Worm (Caenorhabditis elegans): ENCODE data around the gene bath-27.

Gene bath-27

DNA sequence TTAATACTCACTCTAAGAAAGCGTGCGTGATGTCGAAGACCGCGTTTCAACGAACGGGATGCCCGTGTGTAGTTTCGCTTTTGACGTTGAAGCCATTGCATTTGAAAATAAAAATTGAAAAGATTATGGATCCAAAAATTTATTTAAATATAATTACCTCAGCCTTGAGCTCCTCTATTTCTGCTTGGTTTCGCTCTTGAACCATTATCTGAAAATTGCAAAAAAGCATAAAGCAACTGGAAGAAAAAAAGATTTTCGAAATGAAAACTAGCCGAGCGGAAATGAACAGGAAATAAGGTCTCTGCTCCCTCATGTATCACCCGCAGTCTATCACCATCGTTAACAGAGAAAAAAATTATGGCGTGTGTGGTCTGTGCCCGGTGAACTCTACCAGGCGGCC, 8.2 kb downstream of the bath-27 start, which contains the start of gene Y49F6C.6:
Y49F6C.6 (minus strand) TSS at position 101 of the 400 bp plus-strand sequence.
- TF ChIP-seq hlh-17 (GFP tag; optimal IDR thresholded peaks at IDR 0.05; ENCODE audit: borderline replicate concordance) (no peak), tbx-2 (tag; optimal IDR thresholded peaks at IDR 0.05) (no peak), ztf-11 (tag; optimal IDR thresholded peaks at IDR 0.05) (no peak), pax-3 (tag; optimal IDR thresholded peaks at IDR 0.05) (no peak), vab-15 (tag; optimal IDR thresholded peaks at IDR 0.05) (no peak), ama-1 (optimal IDR thresholded peaks at IDR 0.05) (no peak), fkh-4 (tag; optimal IDR thresholded peaks at IDR 0.05; ENCODE audit: borderline replicate concordance) (no peak), dsc-1 (tag; optimal IDR thresholded peaks at IDR 0.05) (no peak), irx-1 (tag; optimal IDR thresholded peaks at IDR 0.05) (no peak), ceh-82 (tag; optimal IDR thresholded peaks at IDR 0.05) (no peak), pag-3 (tag; optimal IDR thresholded peaks at IDR 0.05; ENCODE audit: borderline replicate concordance, insufficient read depth) (no peak), egl-13 (tag; optimal IDR thresholded peaks at IDR 0.05) (no peak), Y116A8C.19 (tag; optimal IDR thresholded peaks at IDR 0.05; ENCODE audit: borderline replicate concordance) (no peak)

ce11 chrII:3368097-3368496, 9.2 kb downstream of the bath-27 start, which contains the start of gene Y49F6C.7:
Y49F6C.7 (minus strand) TSS chrII:3368197.
- TF ChIP-seq sptf-1 (tag; optimal IDR thresholded peaks at IDR 0.05) (no peak), nhr-71 (tag; optimal IDR thresholded peaks at IDR 0.05) (no peak), skn-1 (tag; optimal IDR thresholded peaks at IDR 0.05) (no peak), zag-1 (tag; optimal IDR thresholded peaks at IDR 0.05) (no peak), lin-15B (tag; optimal IDR thresholded peaks at IDR 0.05) (no peak), ztf-11 (tag; optimal IDR thresholded peaks at IDR 0.05) (no peak), ceh-63 (GFP tag; optimal IDR thresholded peaks at IDR 0.05) (no peak), Y116A8C.19 (tag; optimal IDR thresholded peaks at IDR 0.05; ENCODE audit: borderline replicate concordance) (no peak), xbp-1 (tag; optimal IDR thresholded peaks at IDR 0.05) (no peak), swsn-7 (tag; optimal IDR thresholded peaks at IDR 0.05) (no peak), jun-1 (tag; optimal IDR thresholded peaks at IDR 0.05) (no peak), nhr-237 (tag; optimal IDR thresholded peaks at IDR 0.05) (no peak), hlh-17 (GFP tag; optimal IDR thresholded peaks at IDR 0.05; ENCODE audit: borderline replicate concordance) (no peak), nhr-84 (tag; optimal IDR thresholded peaks at IDR 0.05) (no peak), nhr-11 (tag; optimal IDR thresholded peaks at IDR 0.05) (no peak), efl-3 (GFP tag; optimal IDR thresholded peaks at IDR 0.05) (no peak), nhr-47 (tag; optimal IDR thresholded peaks at IDR 0.05) (no peak), nhr-12 (tag; optimal IDR thresholded peaks at IDR 0.05) (no peak), ceh-90 (tag; optimal IDR thresholded peaks at IDR 0.05) (no peak)

- TF ChIP-seq C16A3.4 (tag; optimal IDR thresholded peaks at IDR 0.05), result no peak
- no peak for TF ChIP-seq aha-1 (tag; optimal IDR thresholded peaks at IDR 0.05)
- no peak for TF ChIP-seq unc-98 (GFP tag; IDR thresholded peaks at IDR 0.05)
- TF ChIP-seq rnt-1 (tag; optimal IDR thresholded peaks at IDR 0.05), result peak; percentile 4
- no peak for TF ChIP-seq egl-13 (tag; optimal IDR thresholded peaks at IDR 0.05)
- TF ChIP-seq lin-39 (tag; optimal IDR thresholded peaks at IDR 0.05), result no peak
- no peak for TF ChIP-seq mdl-1 (tag; optimal IDR thresholded peaks at IDR 0.05)
- no peak for TF ChIP-seq nhr-11 (tag; optimal IDR thresholded peaks at IDR 0.05)
- no peak for TF ChIP-seq fkh-8 (tag; optimal IDR thresholded peaks at IDR 0.05)
- TF ChIP-seq F16B12.6 (tag; optimal IDR thresholded peaks at IDR 0.05), result no peak
- no peak for TF ChIP-seq isw-1 (GFP tag; IDR thresholded peaks at IDR 0.05)
- TF ChIP-seq pqm-1 (tag; optimal IDR thresholded peaks at IDR 0.05), result no peak
- TF ChIP-seq fkh-10 (GFP tag; optimal IDR thresholded peaks at IDR 0.05), result no peak
- no peak for TF ChIP-seq lin-14 (GFP tag; optimal IDR thresholded peaks at IDR 0.05)
- peak; percentile 38 to 50 for TF ChIP-seq lsy-2 (tag; optimal IDR thresholded peaks at IDR 0.05)
- TF ChIP-seq efl-1 (optimal IDR thresholded peaks at IDR 0.05), result no peak
- peak in 1 of 2 experiments; percentile 33 for TF ChIP-seq efl-1 (GFP tag; optimal IDR thresholded peaks at IDR 0.05 in 1 of 2)
- TF ChIP-seq hlh-4 (tag; optimal IDR thresholded peaks at IDR 0.05), result no peak
Measured at ce11 chrII:3370061-3370460, 11.1 kb downstream of the bath-27 start, which contains the start of gene Y49F6C.8. Y49F6C.8 (minus strand) TSS chrII:3370111.

Measured in whole organism, L1 larva.